Worm (Caenorhabditis elegans): Measurements from ENCODE around the gene str-181.

DNA sequence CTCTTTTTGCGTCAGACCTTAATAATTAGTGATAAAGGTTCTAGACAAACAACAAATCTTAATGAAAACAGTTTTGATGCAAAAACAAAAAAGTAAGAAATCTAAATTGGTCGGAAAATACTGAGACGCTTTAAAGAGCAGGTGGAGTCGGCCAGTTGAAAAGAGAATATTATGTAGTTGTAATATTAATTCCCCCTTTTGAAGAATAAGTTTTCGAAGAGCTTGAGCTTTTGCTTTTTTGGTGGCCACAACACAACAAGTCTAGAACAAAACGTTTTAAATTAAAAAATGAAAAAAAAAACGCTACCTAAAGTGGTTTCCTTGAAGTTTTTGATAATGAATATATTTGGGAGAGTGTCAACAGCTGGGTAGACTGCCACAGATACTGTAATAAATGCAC, 2.1 kb downstream of the str-181 start, which contains the start of gene str-178:
- TF ChIP-seq ama-1 (optimal IDR thresholded peaks at IDR 0.05) (no peak), F13C5.2 (tag; optimal IDR thresholded peaks at IDR 0.05) (no peak), ceh-13 (GFP tag; optimal IDR thresholded peaks at IDR 0.05) (no peak), tbx-37 (GFP tag; conservative IDR thresholded peaks at IDR 0.05) (no peak), flt-1 (GFP tag; IDR thresholded peaks at IDR 0.05) (no peak), hmg-4 (GFP tag; optimal IDR thresholded peaks at IDR 0.05) (no peak), tbx-11 (GFP tag; IDR thresholded peaks at IDR 0.05) (no peak), hnd-1 (tag; optimal IDR thresholded peaks at IDR 0.05) (no peak), B0310.2 (tag; optimal IDR thresholded peaks at IDR 0.05) (no peak), sea-1 (GFP tag; conservative IDR thresholded peaks at IDR 0.05) (no peak)
